Worm (Caenorhabditis elegans) whole organism, early embryonic: ENCODE results near the gene C48B4.3.

Source experiments
- ama-1 ChIP-seq: fragments of 150-350 bp; optimal IDR thresholded peaks from 2 replicates; lab custom pipeline; 2014
- ceh-13 ChIP-seq: fragments of 200-800 bp; sonication (Bioruptor generic); optimal IDR thresholded peaks from 2 replicates; lab custom pipeline; 2018; ENCODE audit warnings: mild to moderate bottlenecking, missing genetic modification characterization, missing compliant biosample characterization
- ceh-36 ChIP-seq: sonication (generic microtip); optimal IDR thresholded peaks from 2 replicates; lab custom pipeline; 2016; ENCODE audit warnings: missing genetic modification characterization, inconsistent platforms, missing compliant biosample characterization
- ets-7 ChIP-seq: sonication (generic microtip); optimal IDR thresholded peaks from 2 replicates; lab custom pipeline; 2016; ENCODE audit warnings: missing genotype, missing genetic modification characterization, missing compliant biosample characterization
- hnd-1 ChIP-seq: sonication (generic microtip); optimal IDR thresholded peaks from 2 replicates; lab custom pipeline; 2016; ENCODE audit warnings: missing genetic modification characterization, missing compliant biosample characterization
- pes-1 ChIP-seq: fragments of 200-800 bp; sonication (Bioruptor generic); IDR thresholded peaks from 2 replicates; pipeline ENCODE4 v1.3.6; 2022; ENCODE audit warnings: missing genetic modification reagents, missing genetic modification characterization, missing compliant biosample characterization
- sea-1 ChIP-seq: fragments of 200-800 bp; sonication (Bioruptor generic); conservative IDR thresholded peaks from 2 replicates; pipeline ENCODE4 v1.3.6; 2022; ENCODE audit warnings: missing genetic modification characterization, missing compliant biosample characterization
- tbx-37 ChIP-seq: fragments of 200-800 bp; sonication (Bioruptor generic); conservative IDR thresholded peaks from 2 replicates; pipeline ENCODE4 v1.3.6; 2022; ENCODE audit warnings: missing genetic modification reagents, missing genetic modification characterization, missing compliant biosample characterization

ce11 chrIII:9592118-9592517 is 9.9 kb upstream of the C48B4.3 start, which contains the start of gene acox-1.5:
- TF ChIP-seq sea-1 (GFP tag; lab: Robert Waterston, UW) (no peak), ets-7 (tag; lab: Kevin White, UChicago) (no peak), ceh-36 (tag; lab: Kevin White, UChicago) (no peak), ceh-13 (GFP tag; lab: Kevin White, UChicago) (no peak), tbx-37 (GFP tag; lab: Robert Waterston, UW) (no peak), ama-1 (lab: Kevin White, UChicago) (no peak), hnd-1 (no peak), pes-1 (GFP tag; lab: Robert Waterston, UW) (no peak)
